Worm (Caenorhabditis elegans) whole organism, L2 larva: ENCODE data around the gene tps-1.

Experiments
- C34F6.9 ChIP-seq: fragments of 150-350 bp; optimal IDR thresholded peaks from 2 replicates; lab custom pipeline; 2014; ENCODE audit warnings: missing biosample characterization, missing genetic modification characterization
- F13H6.1 ChIP-seq: sonication (generic microtip); optimal IDR thresholded peaks from 2 replicates; lab custom pipeline; 2016; ENCODE audit warnings: missing genetic modification characterization, missing compliant biosample characterization
- Y55F3AM.14 ChIP-seq: fragments of 200-800 bp; sonication (Bioruptor generic); optimal IDR thresholded peaks from 2 replicates; lab custom pipeline; 2018; ENCODE audit warnings: mild to moderate bottlenecking, missing genetic modification characterization, missing compliant biosample characterization
- blmp-1 ChIP-seq: sonication (generic microtip); optimal IDR thresholded peaks from 2 replicates; lab custom pipeline; 2017; ENCODE audit warnings: missing genetic modification characterization, mild to moderate bottlenecking, missing compliant biosample characterization, antibody characterized with exemption, moderate library complexity; ENCODE audit not compliant: insufficient read depth
- ceh-16 ChIP-seq: fragments of 150-350 bp; optimal IDR thresholded peaks from 2 replicates; lab custom pipeline; 2014; ENCODE audit warnings: missing biosample characterization, missing genetic modification characterization
- ceh-82 ChIP-seq: fragments of 150-350 bp; optimal IDR thresholded peaks from 2 replicates; lab custom pipeline; 2014; ENCODE audit warnings: missing biosample characterization, missing genetic modification characterization
- crh-2 ChIP-seq: sonication (generic microtip); optimal IDR thresholded peaks from 2 replicates; lab custom pipeline; 2017; ENCODE audit warnings: missing biosample characterization, missing genetic modification characterization
- egl-27 ChIP-seq: sonication (generic microtip); optimal IDR thresholded peaks from 3 replicates; lab custom pipeline; 2017; ENCODE audit warnings: missing biosample characterization, missing genetic modification reagents, missing genetic modification characterization
- elt-3 ChIP-seq: sonication (generic microtip); optimal IDR thresholded peaks from 2 replicates; lab custom pipeline; 2017; ENCODE audit warnings: missing biosample characterization, missing genetic modification characterization
- fos-1 ChIP-seq: fragments of 150-350 bp; optimal IDR thresholded peaks from 2 replicates; lab custom pipeline; 2014; ENCODE audit warnings: missing biosample characterization, missing genetic modification characterization
- lin-11 ChIP-seq: fragments of 150-350 bp; sonication (generic microtip); optimal IDR thresholded peaks from 2 replicates; lab custom pipeline; 2014; ENCODE audit warnings: missing biosample characterization, missing genetic modification characterization, inconsistent platforms, mixed read lengths
- lin-39 ChIP-seq: fragments of 150-350 bp; optimal IDR thresholded peaks from 2 replicates; lab custom pipeline; 2014; ENCODE audit warnings: missing biosample characterization, missing genetic modification reagents, missing genetic modification characterization
- lsy-2 ChIP-seq, 2 experiments: fragments of 150-350 bp in 1 of 2; sonication (generic microtip) in 1 of 2; optimal IDR thresholded peaks; 2 replicates each; lab custom pipeline; 2014 to 2017; ENCODE audit warnings: missing biosample characterization in 2 of 2, missing genetic modification characterization in 2 of 2
- mab-5 ChIP-seq: fragments of 150-350 bp; optimal IDR thresholded peaks from 2 replicates; lab custom pipeline; 2014; ENCODE audit warnings: missing biosample characterization, missing genetic modification characterization
- mbf-1 ChIP-seq: sonication (generic microtip); optimal IDR thresholded peaks from 2 replicates; lab custom pipeline; 2017; ENCODE audit warnings: missing biosample characterization, missing genetic modification characterization
- mdl-1 ChIP-seq, 2 experiments: fragments of 150-350 bp in 1 of 2; sonication (generic microtip) in 1 of 2; optimal IDR thresholded peaks; 2 replicates each; lab custom pipeline; 2017; ENCODE audit warnings: missing biosample characterization in 2 of 2, missing genetic modification characterization in 2 of 2
- nhr-10 ChIP-seq: sonication (generic microtip); optimal IDR thresholded peaks from 2 replicates; lab custom pipeline; 2017; ENCODE audit warnings: missing biosample characterization, missing genetic modification characterization
- nhr-11 ChIP-seq: fragments of 150-350 bp; optimal IDR thresholded peaks from 2 replicates; lab custom pipeline; 2014; ENCODE audit warnings: missing biosample characterization, missing genetic modification characterization
- nhr-12 ChIP-seq: fragments of 150-350 bp; optimal IDR thresholded peaks from 2 replicates; lab custom pipeline; 2014; ENCODE audit warnings: missing biosample characterization, missing genetic modification characterization
- nhr-129 ChIP-seq: fragments of 150-350 bp; optimal IDR thresholded peaks from 2 replicates; lab custom pipeline; 2014; ENCODE audit warnings: missing biosample characterization, missing genetic modification characterization
- nhr-21 ChIP-seq: fragments of 150-350 bp; optimal IDR thresholded peaks from 2 replicates; lab custom pipeline; 2014; ENCODE audit warnings: missing biosample characterization, missing genetic modification characterization
- nhr-237 ChIP-seq: fragments of 150-350 bp; optimal IDR thresholded peaks from 2 replicates; lab custom pipeline; 2014; ENCODE audit warnings: missing biosample characterization, missing genetic modification characterization
- nhr-25 ChIP-seq: fragments of 150-350 bp; sonication (generic microtip); optimal IDR thresholded peaks from 3 replicates; lab custom pipeline; 2014; ENCODE audit warnings: missing biosample characterization, missing genetic modification characterization
- nhr-6 ChIP-seq: fragments of 150-350 bp; optimal IDR thresholded peaks from 2 replicates; lab custom pipeline; 2014; ENCODE audit warnings: missing biosample characterization, missing genetic modification characterization
- sem-4 ChIP-seq: fragments of 150-350 bp; optimal IDR thresholded peaks from 2 replicates; lab custom pipeline; 2014; ENCODE audit warnings: missing biosample characterization, missing genetic modification reagents, missing genetic modification characterization
- skn-1 ChIP-seq: sonication (generic microtip); optimal IDR thresholded peaks from 2 replicates; lab custom pipeline; 2017; ENCODE audit warnings: missing biosample characterization, missing genetic modification characterization
- sma-3 ChIP-seq: sonication (generic microtip); optimal IDR thresholded peaks from 2 replicates; lab custom pipeline; 2016; ENCODE audit warnings: missing genetic modification reagents, missing genetic modification characterization, missing compliant biosample characterization
- sma-9 ChIP-seq, 2 experiments: fragments of 150-350 bp in 1 of 2; sonication (generic microtip) in 1 of 2; optimal IDR thresholded peaks; 2 replicates each; lab custom pipeline; 2014 to 2016; ENCODE audit warnings: missing genetic modification characterization in 2 of 2, mild to moderate bottlenecking in 1 of 2, missing biosample characterization in 1 of 2, missing compliant biosample characterization in 1 of 2, missing genetic modification reagents in 1 of 2, moderate library complexity in 1 of 2
- unc-39 ChIP-seq: fragments of 150-350 bp; optimal IDR thresholded peaks from 2 replicates; lab custom pipeline; 2014; ENCODE audit warnings: missing biosample characterization, missing genetic modification characterization
- unc-55 ChIP-seq: fragments of 150-350 bp; sonication (generic microtip); optimal IDR thresholded peaks from 3 replicates; lab custom pipeline; 2014; ENCODE audit warnings: missing biosample characterization, missing genetic modification reagents, missing genetic modification characterization
- zag-1 ChIP-seq: fragments of 150-350 bp; optimal IDR thresholded peaks from 2 replicates; lab custom pipeline; 2014; ENCODE audit warnings: missing biosample characterization, missing genetic modification characterization
- ztf-4 ChIP-seq: fragments of 150-350 bp; optimal IDR thresholded peaks from 2 replicates; lab custom pipeline; 2014; ENCODE audit warnings: missing biosample characterization, missing genetic modification characterization

tps-1 gene

DNA sequence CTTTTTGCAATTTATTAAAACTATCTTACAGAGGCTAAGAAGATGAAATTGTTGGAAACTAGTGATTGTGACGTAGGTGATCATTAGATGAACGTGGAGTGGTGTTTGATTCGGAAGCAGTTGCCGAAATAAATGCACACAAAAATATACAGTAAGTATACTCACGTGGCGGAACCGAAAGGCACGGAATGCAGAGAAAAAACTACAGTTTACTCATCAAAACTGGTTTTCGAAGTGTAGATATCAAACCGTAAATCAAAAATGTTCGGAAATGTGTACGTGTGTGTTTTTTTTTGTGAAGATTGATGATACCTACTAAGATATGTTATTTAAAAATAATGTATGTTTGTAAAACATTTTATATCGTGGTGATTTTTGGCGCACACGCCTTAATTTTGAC is 47.6 kb downstream of the tps-1 start:
- TF ChIP-seq sma-3 (GFP tag; lab: Kevin White, UChicago) (peak; percentile 10), ztf-4 (tag; lab: Kevin White, UChicago) (no peak)

DNA sequence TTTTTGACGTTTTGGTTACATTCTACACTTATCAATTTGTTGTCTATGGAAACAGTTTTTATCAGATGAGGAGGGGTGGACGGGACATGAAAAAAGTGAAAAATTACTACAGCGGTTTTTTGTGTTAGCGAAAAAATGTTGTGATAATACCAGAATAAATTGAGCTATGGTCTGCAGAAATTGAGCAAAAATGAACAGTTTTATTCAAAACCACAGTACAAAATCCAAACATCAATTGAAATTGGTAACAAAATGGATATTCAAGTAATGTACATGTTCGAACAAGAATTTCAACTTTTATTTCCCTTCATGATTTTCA is 49.8 kb downstream of the tps-1 start:
- TF ChIP-seq sma-3 (GFP tag; lab: Kevin White, UChicago) (no peak), ceh-16 (tag; lab: Kevin White, UChicago) (no peak), nhr-10 (tag; lab: Kevin White, UChicago) (no peak), nhr-25 (tag; lab: Kevin White, UChicago) (no peak), mbf-1 (tag; lab: Kevin White, UChicago) (no peak), elt-3 (no peak), blmp-1 (tag; lab: Kevin White, UChicago) (no peak), nhr-21 (no peak), egl-27 (tag; lab: Kevin White, UChicago) (no peak), mab-5 (tag; lab: Kevin White, UChicago) (no peak), ceh-82 (no peak), fos-1 (no peak), nhr-12 (no peak), Y55F3AM.14 (no peak)

DNA sequence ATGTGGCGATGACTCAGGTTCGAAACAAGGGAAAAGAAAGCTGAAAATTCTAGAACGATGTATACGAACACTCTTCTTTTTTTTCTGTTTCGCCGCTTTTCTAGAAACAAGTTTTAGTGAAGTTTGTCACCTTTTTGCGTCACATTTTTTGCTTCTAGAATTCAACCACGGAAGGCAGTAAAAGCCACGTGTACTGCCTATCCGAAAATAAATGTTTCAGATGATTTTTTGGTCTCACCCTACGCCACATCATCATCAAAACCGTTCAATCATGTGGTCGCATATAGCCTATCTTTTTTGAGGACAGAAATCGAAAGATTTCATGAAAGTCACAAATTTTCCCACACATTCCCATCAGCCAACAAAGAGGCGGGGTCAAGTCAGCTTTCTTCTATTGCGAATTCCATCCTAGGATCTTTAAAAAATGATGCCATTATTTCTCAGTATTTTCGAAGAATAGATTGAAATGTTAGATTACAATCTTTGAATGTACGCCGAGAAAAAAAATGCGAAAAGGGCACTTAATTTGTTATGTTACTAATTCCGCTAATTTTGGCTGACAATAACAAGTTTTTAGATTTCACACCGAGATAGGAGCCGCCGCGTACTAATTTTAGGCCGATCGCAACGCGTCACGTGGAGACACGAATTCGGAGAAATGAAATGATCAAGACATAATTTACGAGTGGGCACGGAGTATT is 50.3 kb downstream of the tps-1 start:
- TF ChIP-seq sma-9 (GFP tag; optimal IDR thresholded peaks at IDR 0.05; lab: Kevin White, UChicago) (peak; percentile 40), sma-9 (tag; optimal IDR thresholded peaks at IDR 0.05; lab: Kevin White, UChicago) (no peak), blmp-1 (tag; lab: Kevin White, UChicago) (peak; percentile 33), nhr-6 (tag; lab: Kevin White, UChicago) (no peak), unc-55 (GFP tag; lab: Kevin White, UChicago) (no peak), nhr-25 (tag; lab: Kevin White, UChicago) (peak; percentile 6), nhr-21 (no peak), sem-4 (peak; percentile 42), unc-39 (no peak), nhr-10 (tag; lab: Kevin White, UChicago) (no peak), ceh-16 (tag; lab: Kevin White, UChicago) (peak; percentile 80), crh-2 (tag; lab: Kevin White, UChicago) (peak; percentile 21)

DNA sequence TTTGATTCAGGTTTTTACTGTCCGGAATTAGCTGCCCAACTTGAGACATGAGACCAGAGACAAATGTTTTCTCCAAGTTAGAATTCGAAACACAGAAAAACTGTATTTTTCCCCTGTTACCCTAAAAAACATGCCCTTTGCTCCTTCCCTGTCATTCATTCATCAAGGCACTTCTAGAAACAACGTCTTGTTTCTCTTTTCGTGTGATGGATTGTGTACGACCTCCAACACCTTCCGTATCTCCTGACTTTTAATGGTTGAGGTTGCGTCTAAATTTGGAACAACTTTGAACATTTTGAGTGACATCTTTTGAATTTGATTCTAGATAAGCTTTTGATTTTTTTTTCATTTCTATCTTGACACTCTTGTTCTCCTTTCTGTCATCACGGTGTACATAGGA is 51.7 kb downstream of the tps-1 start:
- TF ChIP-seq lin-11 (no peak), skn-1 (tag; lab: Kevin White, UChicago) (no peak), sem-4 (no peak), lsy-2 (tag; optimal IDR thresholded peaks at IDR 0.05; lab: Kevin White, UChicago) (no peak), nhr-11 (no peak)

DNA sequence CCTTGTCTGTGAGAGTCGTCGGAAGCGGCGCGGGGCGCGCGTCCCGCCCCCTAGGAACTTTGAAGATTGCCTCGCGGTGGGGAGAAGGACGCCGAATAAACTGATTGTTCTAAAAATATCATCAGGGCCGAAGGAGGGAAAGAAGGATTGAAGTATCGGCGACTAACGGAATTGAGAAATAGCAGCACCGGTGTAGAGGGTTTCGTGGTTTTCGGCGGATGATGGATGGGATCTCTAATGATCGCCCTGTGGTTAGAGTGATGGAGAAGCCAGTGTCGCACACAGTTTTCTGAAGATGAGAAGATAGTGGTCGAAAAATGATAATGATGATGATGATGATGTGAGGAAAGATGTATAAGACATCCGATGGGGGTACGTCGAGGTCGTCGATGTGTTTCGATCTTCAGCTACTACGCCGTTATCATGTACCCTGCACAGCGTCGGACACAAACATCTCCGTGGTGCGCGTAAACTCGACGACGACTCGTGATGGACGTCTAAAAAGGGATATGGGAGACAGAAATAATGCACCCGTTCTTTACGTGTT is 52.7 kb downstream of the tps-1 start, which contains the start of gene osm-11:
Gene osm-11 (minus strand): TSS at position 51 of the 547 bp plus-strand sequence.
- TF ChIP-seq nhr-21 (peak; percentile 51), C34F6.9 (tag; lab: Kevin White, UChicago) (no peak), egl-27 (tag; lab: Kevin White, UChicago) (peak; percentile 23), nhr-10 (tag; lab: Kevin White, UChicago) (no peak), sma-9 (GFP tag; optimal IDR thresholded peaks at IDR 0.05; lab: Kevin White, UChicago) (peak; percentile 94), sma-9 (tag; optimal IDR thresholded peaks at IDR 0.05; lab: Kevin White, UChicago) (no peak), zag-1 (tag; lab: Kevin White, UChicago) (no peak), ztf-4 (tag; lab: Kevin White, UChicago) (peak; percentile 12), ceh-16 (tag; lab: Kevin White, UChicago) (no peak), nhr-237 (no peak), sma-3 (GFP tag; lab: Kevin White, UChicago) (peak; percentile 15), F13H6.1 (tag; lab: Kevin White, UChicago) (no peak), lin-39 (tag; lab: Kevin White, UChicago) (no peak), nhr-129 (tag; lab: Kevin White, UChicago) (peak; percentile 18), ceh-82 (no peak), mdl-1 (tag; optimal IDR thresholded peaks at IDR 0.05; lab: Kevin White, UChicago) (peak in 1 of 2 experiments; percentile 3), lsy-2 (tag; optimal IDR thresholded peaks at IDR 0.05; lab: Kevin White, UChicago) (peak in 1 of 2 experiments; percentile 21), blmp-1 (tag; lab: Kevin White, UChicago) (peak; percentile 66), mab-5 (tag; lab: Kevin White, UChicago) (no peak), mbf-1 (tag; lab: Kevin White, UChicago) (no peak)
